Worm (Caenorhabditis elegans) whole organism, L1 larva: ENCODE data around the gene F26F4.12.

Experiments used
- C04F5.9 ChIP-seq: sonication (generic microtip); optimal IDR thresholded peaks from 2 replicates; lab custom pipeline; 2016; ENCODE audit warnings: missing genetic modification characterization, missing compliant biosample characterization
- C16A3.4 ChIP-seq: fragments of 150-350 bp; optimal IDR thresholded peaks from 2 replicates; lab custom pipeline; 2014; ENCODE audit warnings: missing biosample characterization, missing genetic modification characterization
- C34B4.2 ChIP-seq: sonication (generic microtip); optimal IDR thresholded peaks from 2 replicates; lab custom pipeline; 2017; ENCODE audit warnings: mild to moderate bottlenecking, missing genetic modification characterization, missing compliant biosample characterization
- F16B12.6 ChIP-seq: fragments of 150-350 bp; optimal IDR thresholded peaks from 2 replicates; lab custom pipeline; 2014; ENCODE audit warnings: missing biosample characterization, missing genetic modification characterization
- aha-1 ChIP-seq: fragments of 150-350 bp; optimal IDR thresholded peaks from 2 replicates; lab custom pipeline; 2014; ENCODE audit warnings: missing biosample characterization, missing genetic modification characterization
- blmp-1 ChIP-seq: fragments of 150-350 bp; optimal IDR thresholded peaks from 2 replicates; lab custom pipeline; 2014; ENCODE audit warnings: missing biosample characterization, missing genetic modification characterization
- ceh-8 ChIP-seq: fragments of 200-800 bp; sonication (Bioruptor generic); optimal IDR thresholded peaks from 2 replicates; lab custom pipeline; 2018; ENCODE audit warnings: mild to moderate bottlenecking, missing genetic modification characterization, moderate library complexity, missing compliant biosample characterization
- ceh-82 ChIP-seq, 3 experiments: fragments of 150-350 bp in 1 of 3; sonication (generic microtip) in 2 of 3; optimal IDR thresholded peaks; 2 replicates each; lab custom pipeline; 2014 to 2017; ENCODE audit warnings: missing biosample characterization in 3 of 3, missing genetic modification characterization in 3 of 3
- ceh-90 ChIP-seq: sonication (generic microtip); optimal IDR thresholded peaks from 2 replicates; lab custom pipeline; 2016; ENCODE audit warnings: missing genetic modification characterization, missing compliant biosample characterization
- ces-1 ChIP-seq: fragments of 150-350 bp; optimal IDR thresholded peaks from 2 replicates; lab custom pipeline; 2014; ENCODE audit warnings: missing biosample characterization, missing genetic modification reagents, missing genetic modification characterization
- dpl-1 ChIP-seq, 3 experiments: fragments of 150-350 bp in 2 of 3; sonication (generic microtip) in 1 of 3; optimal IDR thresholded peaks; 2 replicates each; lab custom pipeline; 2014 to 2017; ENCODE audit warnings: missing biosample characterization in 3 of 3, missing genetic modification characterization in 3 of 3, missing genetic modification reagents in 3 of 3
- dsc-1 ChIP-seq: sonication (generic microtip); optimal IDR thresholded peaks from 2 replicates; lab custom pipeline; 2016; ENCODE audit warnings: mild to moderate bottlenecking, missing genetic modification characterization, missing compliant biosample characterization
- efl-3 ChIP-seq: fragments of 200-800 bp; sonication (Bioruptor generic); optimal IDR thresholded peaks from 2 replicates; lab custom pipeline; 2018; ENCODE audit warnings: mild to moderate bottlenecking, missing genetic modification characterization, missing compliant biosample characterization
- egl-13 ChIP-seq: sonication (generic microtip); optimal IDR thresholded peaks from 2 replicates; lab custom pipeline; 2016; ENCODE audit warnings: missing genotype, missing genetic modification reagents, missing genetic modification characterization, missing compliant biosample characterization
- egl-27 ChIP-seq, 2 experiments: fragments of 150-350 bp in 1 of 2; sonication (generic microtip); optimal IDR thresholded peaks; 3 replicates each; lab custom pipeline; 2017 to 2018; ENCODE audit warnings: missing biosample characterization in 2 of 2, missing genetic modification characterization in 2 of 2, missing genetic modification reagents in 2 of 2
- elt-2 ChIP-seq: sonication (generic microtip); optimal IDR thresholded peaks from 2 replicates; lab custom pipeline; 2016; ENCODE audit warnings: missing genetic modification characterization, mild to moderate bottlenecking, inconsistent platforms, missing compliant biosample characterization, missing genetic modification reagents
- fkh-4 ChIP-seq: sonication (generic microtip); optimal IDR thresholded peaks from 2 replicates; lab custom pipeline; 2016; ENCODE audit warnings: missing compliant biosample characterization, missing genetic modification characterization, borderline replicate concordance
- fos-1 ChIP-seq: fragments of 150-350 bp; optimal IDR thresholded peaks from 2 replicates; lab custom pipeline; 2014; ENCODE audit warnings: missing biosample characterization, missing genetic modification characterization
- grh-1 ChIP-seq: fragments of 200-800 bp; sonication (Bioruptor generic); IDR thresholded peaks from 2 replicates; pipeline ENCODE4 v1.3.6; 2022; ENCODE audit warnings: missing genetic modification reagents, missing genetic modification characterization, missing compliant biosample characterization
- hlh-17 ChIP-seq: fragments of 200-800 bp; sonication (Bioruptor generic); optimal IDR thresholded peaks from 2 replicates; lab custom pipeline; 2018; ENCODE audit warnings: missing genetic modification characterization, mild to moderate bottlenecking, missing compliant biosample characterization, moderate library complexity, borderline replicate concordance
- lin-13 ChIP-seq: fragments of 150-350 bp; optimal IDR thresholded peaks from 2 replicates; lab custom pipeline; 2014; ENCODE audit warnings: missing biosample characterization, missing genetic modification reagents, missing genetic modification characterization
- lin-15B ChIP-seq: fragments of 150-350 bp; sonication (generic microtip); optimal IDR thresholded peaks from 3 replicates; lab custom pipeline; 2014; ENCODE audit warnings: missing biosample characterization, missing genetic modification characterization
- lin-35 ChIP-seq, 2 experiments: fragments of 150-350 bp; optimal IDR thresholded peaks; 2 replicates each; lab custom pipeline; 2014; ENCODE audit warnings: missing biosample characterization in 2 of 2, missing genetic modification characterization in 2 of 2, missing genetic modification reagents in 2 of 2
- lir-3 ChIP-seq: sonication (generic microtip); optimal IDR thresholded peaks from 2 replicates; lab custom pipeline; 2016; ENCODE audit warnings: mild to moderate bottlenecking, missing genetic modification characterization, moderate library complexity, missing compliant biosample characterization; ENCODE audit not compliant: poor library complexity
- lsy-2 ChIP-seq, 2 experiments: fragments of 150-350 bp; optimal IDR thresholded peaks; 2 replicates each; lab custom pipeline; 2014; ENCODE audit warnings: missing biosample characterization in 2 of 2, missing genetic modification characterization in 2 of 2
- mab-9 ChIP-seq: fragments of 200-800 bp; sonication (Bioruptor generic); IDR thresholded peaks from 2 replicates; pipeline ENCODE4 v1.3.6; 2022; ENCODE audit warnings: missing genetic modification reagents, missing genetic modification characterization, missing compliant biosample characterization
- mep-1 ChIP-seq: fragments of 150-350 bp; optimal IDR thresholded peaks from 2 replicates; lab custom pipeline; 2014; ENCODE audit warnings: missing biosample characterization, missing genetic modification characterization
- nhr-19 ChIP-seq: fragments of 200-800 bp; sonication (Bioruptor generic); conservative IDR thresholded peaks from 2 replicates; pipeline ENCODE4 v1.3.6; 2022; ENCODE audit warnings: missing genetic modification characterization, missing compliant biosample characterization
- nhr-237 ChIP-seq: fragments of 150-350 bp; optimal IDR thresholded peaks from 2 replicates; lab custom pipeline; 2014; ENCODE audit warnings: missing biosample characterization, missing genetic modification characterization
- nhr-28 ChIP-seq: fragments of 150-350 bp; optimal IDR thresholded peaks from 2 replicates; lab custom pipeline; 2014; ENCODE audit warnings: missing biosample characterization, missing genetic modification characterization
- nhr-71 ChIP-seq: sonication (generic microtip); optimal IDR thresholded peaks from 2 replicates; lab custom pipeline; 2016; ENCODE audit warnings: mild to moderate bottlenecking, missing genetic modification characterization, moderate library complexity, missing compliant biosample characterization
- nhr-77 ChIP-seq: fragments of 150-350 bp; optimal IDR thresholded peaks from 2 replicates; lab custom pipeline; 2014; ENCODE audit warnings: missing biosample characterization, missing genetic modification characterization
- nhr-84 ChIP-seq: sonication (generic microtip); optimal IDR thresholded peaks from 2 replicates; lab custom pipeline; 2017; ENCODE audit warnings: missing biosample characterization, missing genetic modification characterization
- nhr-85 ChIP-seq: sonication (generic microtip); peaks from one replicate; lab custom pipeline; 2016; ENCODE audit warnings: missing genetic modification characterization, inconsistent platforms, missing compliant biosample characterization
- nhr-90 ChIP-seq: sonication (generic microtip); optimal IDR thresholded peaks from 2 replicates; lab custom pipeline; 2016; ENCODE audit warnings: mild to moderate bottlenecking, missing genetic modification characterization, missing compliant biosample characterization; ENCODE audit not compliant: poor library complexity
- pag-3 ChIP-seq: sonication (generic microtip); optimal IDR thresholded peaks from 2 replicates; lab custom pipeline; 2017; ENCODE audit warnings: missing genetic modification characterization, mild to moderate bottlenecking, missing compliant biosample characterization, antibody characterized with exemption, borderline replicate concordance; ENCODE audit not compliant: insufficient read depth
- pax-3 ChIP-seq: fragments of 200-800 bp; sonication (Bioruptor generic); optimal IDR thresholded peaks from 2 replicates; lab custom pipeline; 2018; ENCODE audit warnings: mild to moderate bottlenecking, missing genetic modification characterization, moderate library complexity, missing compliant biosample characterization
- pqm-1 ChIP-seq: sonication (generic microtip); optimal IDR thresholded peaks from 3 replicates; lab custom pipeline; 2017; ENCODE audit warnings: missing biosample characterization, missing genetic modification characterization
- skn-1 ChIP-seq: fragments of 150-350 bp; optimal IDR thresholded peaks from 2 replicates; lab custom pipeline; 2014; ENCODE audit warnings: missing biosample characterization, missing genetic modification characterization
- snpc-4 ChIP-seq: fragments of 150-350 bp; optimal IDR thresholded peaks from 2 replicates; lab custom pipeline; 2014; ENCODE audit warnings: missing biosample characterization, missing genetic modification characterization
- snu-23 ChIP-seq: sonication (generic microtip); optimal IDR thresholded peaks from 2 replicates; lab custom pipeline; 2016; ENCODE audit warnings: missing genetic modification characterization, missing compliant biosample characterization
- sptf-1 ChIP-seq: fragments of 150-350 bp; optimal IDR thresholded peaks from 2 replicates; lab custom pipeline; 2014; ENCODE audit warnings: missing biosample characterization, missing genetic modification characterization
- sup-37 ChIP-seq: fragments of 200-800 bp; sonication (Bioruptor generic); optimal IDR thresholded peaks from 2 replicates; lab custom pipeline; 2018; ENCODE audit warnings: mild to moderate bottlenecking, missing genetic modification characterization, missing compliant biosample characterization
- swsn-7 ChIP-seq: sonication (generic microtip); optimal IDR thresholded peaks from 2 replicates; lab custom pipeline; 2016; ENCODE audit warnings: missing genetic modification characterization, missing compliant biosample characterization
- tbx-2 ChIP-seq: sonication (generic microtip); optimal IDR thresholded peaks from 2 replicates; lab custom pipeline; 2016; ENCODE audit warnings: missing genetic modification characterization, missing compliant biosample characterization
- unc-130 ChIP-seq: fragments of 150-350 bp; optimal IDR thresholded peaks from 2 replicates; lab custom pipeline; 2017; ENCODE audit warnings: missing biosample characterization, missing genetic modification characterization, inconsistent platforms
- unc-62 ChIP-seq: fragments of 150-350 bp; optimal IDR thresholded peaks from 2 replicates; lab custom pipeline; 2014; ENCODE audit warnings: missing biosample characterization, missing genetic modification reagents, missing genetic modification characterization
- unc-86 ChIP-seq: sonication (generic microtip); optimal IDR thresholded peaks from 2 replicates; lab custom pipeline; 2016; ENCODE audit warnings: missing genetic modification characterization, missing compliant biosample characterization
- xbp-1 ChIP-seq: sonication (generic microtip); optimal IDR thresholded peaks from 2 replicates; lab custom pipeline; 2016; ENCODE audit warnings: missing genetic modification characterization, missing compliant biosample characterization
- zag-1 ChIP-seq: fragments of 150-350 bp; optimal IDR thresholded peaks from 2 replicates; lab custom pipeline; 2014; ENCODE audit warnings: missing biosample characterization, missing genetic modification characterization
- zip-4 ChIP-seq: fragments of 200-800 bp; sonication (Bioruptor generic); optimal IDR thresholded peaks from 2 replicates; lab custom pipeline; 2018; ENCODE audit warnings: mild to moderate bottlenecking, missing genetic modification characterization, moderate library complexity, missing compliant biosample characterization
- ztf-11 ChIP-seq, 2 experiments: sonication (generic microtip); optimal IDR thresholded peaks; 2 replicates each; lab custom pipeline; 2016 to 2017; ENCODE audit warnings: missing genetic modification characterization in 2 of 2, missing biosample characterization in 1 of 2, missing compliant biosample characterization in 1 of 2
- ztf-4 ChIP-seq: fragments of 150-350 bp; optimal IDR thresholded peaks from 2 replicates; lab custom pipeline; 2014; ENCODE audit warnings: missing biosample characterization, missing genetic modification characterization

Gene F26F4.12

DNA sequence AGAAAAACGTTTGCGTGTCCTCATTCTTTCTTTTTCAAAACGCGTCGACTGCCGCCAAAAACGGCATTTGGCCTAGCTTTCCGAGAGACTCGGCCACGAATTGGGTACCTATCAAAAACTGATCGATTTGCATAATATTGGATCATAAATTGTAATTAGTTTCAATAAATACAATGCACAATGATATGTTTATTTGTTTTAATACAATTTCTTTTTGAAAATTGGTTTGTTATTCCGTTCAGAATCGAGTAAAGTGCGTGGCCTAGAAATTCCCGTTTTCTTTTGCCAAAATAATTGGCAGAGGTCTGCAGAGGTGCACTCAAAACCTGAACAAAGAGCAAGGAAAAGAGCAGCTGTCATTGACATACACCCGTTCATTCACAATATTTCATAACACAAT is 4.4 kb downstream of the F26F4.12 start, which contains the start of gene F26F4.8 (continued):
- TF ChIP-seq mab-9 (GFP tag; lab: Robert Waterston, UW), result no peak
- no peak for TF ChIP-seq grh-1 (GFP tag; lab: Robert Waterston, UW)
- peak; percentile 73 for TF ChIP-seq pag-3 (tag; lab: Kevin White, UChicago)
- peak; percentile 70 for TF ChIP-seq tbx-2 (tag; lab: Kevin White, UChicago)
- no peak for TF ChIP-seq nhr-28 (tag; lab: Kevin White, UChicago)
- peak; percentile 26 for TF ChIP-seq unc-86 (tag; lab: Kevin White, UChicago)
- peak; percentile 88 for TF ChIP-seq fkh-4 (tag; lab: Kevin White, UChicago)
- no peak for TF ChIP-seq pqm-1
- no peak for TF ChIP-seq ceh-82 (tag; optimal IDR thresholded peaks at IDR 0.05; lab: Kevin White, UChicago)
- TF ChIP-seq F16B12.6 (tag; lab: Kevin White, UChicago), result no peak
- no peak for TF ChIP-seq ceh-8 (GFP tag; lab: Kevin White, UChicago)
- no peak for TF ChIP-seq elt-2 (tag; lab: Kevin White, UChicago)
- TF ChIP-seq dsc-1 (tag; lab: Kevin White, UChicago), result peak; percentile 53
- TF ChIP-seq ztf-11 (tag; optimal IDR thresholded peaks at IDR 0.05; lab: Kevin White, UChicago), result peak in 1 of 2 experiments; percentile 68
- TF ChIP-seq ztf-4 (tag; lab: Kevin White, UChicago), result no peak
- no peak for TF ChIP-seq ces-1
- no peak for TF ChIP-seq xbp-1 (tag; lab: Kevin White, UChicago)
- TF ChIP-seq unc-130 (tag; lab: Kevin White, UChicago), result no peak
- TF ChIP-seq ceh-90 (tag; lab: Kevin White, UChicago), result peak; percentile 94
- no peak for TF ChIP-seq nhr-19 (GFP tag; lab: Robert Waterston, UW)
- TF ChIP-seq nhr-77 (tag; lab: Kevin White, UChicago), result no peak
- no peak for TF ChIP-seq nhr-84
- TF ChIP-seq sptf-1 (tag; lab: Kevin White, UChicago), result no peak
- TF ChIP-seq egl-13, result peak; percentile 61
- no peak for TF ChIP-seq nhr-237 (tag; lab: Kevin White, UChicago)
- peak; percentile 82 for TF ChIP-seq lir-3
- peak; percentile 19 for TF ChIP-seq swsn-7 (tag; lab: Kevin White, UChicago)
- no peak for TF ChIP-seq zag-1 (tag; lab: Kevin White, UChicago)
- no peak for TF ChIP-seq hlh-17 (GFP tag; lab: Kevin White, UChicago)
- TF ChIP-seq fos-1 (tag; lab: Kevin White, UChicago), result no peak
- TF ChIP-seq snpc-4, result peak; percentile 16
- TF ChIP-seq snu-23 (GFP tag; lab: Kevin White, UChicago), result peak; percentile 26
- peak; percentile 68 for TF ChIP-seq nhr-71 (tag; lab: Kevin White, UChicago)
- peak; percentile 52 to 84 (median 73) for TF ChIP-seq dpl-1 (GFP tag; optimal IDR thresholded peaks at IDR 0.05; lab: Kevin White, UChicago)
- TF ChIP-seq nhr-90 (tag; lab: Kevin White, UChicago), result peak; percentile 63
- no peak for TF ChIP-seq unc-62
- no peak for TF ChIP-seq C34B4.2 (tag; lab: Kevin White, UChicago)
- no peak for TF ChIP-seq lin-13 (GFP tag; lab: Kevin White, UChicago)
- no peak for TF ChIP-seq egl-27 (tag; optimal IDR thresholded peaks at IDR 0.05; lab: Kevin White, UChicago)
- peak; percentile 59 for TF ChIP-seq C04F5.9 (tag; lab: Kevin White, UChicago)
- TF ChIP-seq aha-1 (tag; lab: Kevin White, UChicago), result no peak
- peak; percentile 69 for TF ChIP-seq pax-3 (tag; lab: Kevin White, UChicago)
- TF ChIP-seq lin-35 (GFP tag; optimal IDR thresholded peaks at IDR 0.05; lab: Kevin White, UChicago), result peak; percentile 77 to 83
- no peak for TF ChIP-seq blmp-1 (tag; lab: Kevin White, UChicago)
- peak; percentile 30 for TF ChIP-seq lin-15B (tag; lab: Kevin White, UChicago)
- TF ChIP-seq skn-1 (tag; lab: Kevin White, UChicago), result no peak
- TF ChIP-seq mep-1 (tag; lab: Kevin White, UChicago), result peak; percentile 39
- no peak for TF ChIP-seq C16A3.4 (tag; lab: Kevin White, UChicago)
- peak; percentile 35 to 51 for TF ChIP-seq lsy-2 (tag; optimal IDR thresholded peaks at IDR 0.05; lab: Kevin White, UChicago)
- TF ChIP-seq efl-3 (GFP tag; lab: Kevin White, UChicago), result no peak
- TF ChIP-seq sup-37 (GFP tag; lab: Kevin White, UChicago), result no peak
- no peak for TF ChIP-seq zip-4
- TF ChIP-seq nhr-85 (tag; lab: Kevin White, UChicago), result peak; percentile 69
